Worm (Caenorhabditis elegans) whole organism, L2 larva: ENCODE data around the gene Y37E11B.6.

Experiments
- gmeb-1 ChIP-seq: fragments of 150-350 bp; optimal IDR thresholded peaks from 2 replicates; lab custom pipeline; 2014; ENCODE audit warnings: missing biosample characterization, missing genetic modification characterization
- lsy-2 ChIP-seq, 2 experiments: fragments of 150-350 bp in 1 of 2; sonication (generic microtip) in 1 of 2; optimal IDR thresholded peaks; 2 replicates each; lab custom pipeline; 2014 to 2017; ENCODE audit warnings: missing biosample characterization in 2 of 2, missing genetic modification characterization in 2 of 2

- no peak for TF ChIP-seq gmeb-1 (tag; lab: Kevin White, UChicago)
- TF ChIP-seq lsy-2 (tag; optimal IDR thresholded peaks at IDR 0.05; lab: Kevin White, UChicago), result no peak
Measured at ce11 chrIV:3598452-3598851, 654 bp downstream of the Y37E11B.6 start, which contains the start of gene Y37E11B.5.
